Fruit fly (Drosophila melanogaster) whole organism, adult: ENCODE measurements around the gene Spn.
A peak's percentile ranks its signal among the peaks of the same experiment; 100 is the strongest.

Experiments
- CG1620 ChIP-seq: fragments of 200-800 bp; sonication (Bioruptor generic); optimal IDR thresholded peaks from 2 replicates; lab custom pipeline; 2016; ENCODE audit warnings: missing biosample characterization, missing genetic modification characterization
- CG33017 ChIP-seq: fragments of 200-800 bp; sonication (Bioruptor generic); optimal IDR thresholded peaks from 2 replicates; lab custom pipeline; 2018; ENCODE audit warnings: missing biosample characterization, mild to moderate bottlenecking, missing genetic modification characterization, moderate library complexity
- CG7101 ChIP-seq: fragments of 200-800 bp; sonication (Bioruptor generic); optimal IDR thresholded peaks from 2 replicates; lab custom pipeline; 2018; ENCODE audit warnings: missing biosample characterization, mild to moderate bottlenecking, missing genetic modification characterization, moderate library complexity
- Crg-1 ChIP-seq: fragments of 200-800 bp; sonication (Bioruptor generic); optimal IDR thresholded peaks from 2 replicates; lab custom pipeline; 2016; ENCODE audit warnings: missing biosample characterization, missing genetic modification characterization
- Mnt ChIP-seq: fragments of 200-800 bp; sonication (Bioruptor generic); optimal IDR thresholded peaks from 2 replicates; lab custom pipeline; 2016; ENCODE audit warnings: missing biosample characterization, mild to moderate bottlenecking, missing genetic modification characterization
- bab1 ChIP-seq: fragments of 200-800 bp; sonication (Bioruptor generic); optimal IDR thresholded peaks from 3 replicates; lab custom pipeline; 2019; ENCODE audit warnings: missing biosample characterization, mild to moderate bottlenecking, missing genetic modification characterization, moderate library complexity
- cic ChIP-seq: fragments of 200-800 bp; sonication (Bioruptor generic); optimal IDR thresholded peaks from 2 replicates; lab custom pipeline; 2017; ENCODE audit warnings: missing biosample characterization, mild to moderate bottlenecking, missing genetic modification characterization, moderate library complexity
- kay ChIP-seq: fragments of 200-800 bp; sonication (Bioruptor generic); peaks from one replicate; lab custom pipeline; 2016; ENCODE audit warnings: missing biosample characterization, missing genetic modification characterization, borderline replicate concordance
- pad ChIP-seq: fragments of 200-800 bp; sonication (Bioruptor generic); optimal IDR thresholded peaks from 3 replicates; lab custom pipeline; 2017; ENCODE audit warnings: missing biosample characterization, missing genetic modification characterization, mild to moderate bottlenecking, moderate library complexity, missing genetic modification reagents

dm6 chr3L:2536969-2537600 lies 17.0 kb downstream of the Spn start:
- TF ChIP-seq kay = peak; percentile 67
- peak; percentile 75 for TF ChIP-seq CG33017
- TF ChIP-seq bab1 = no peak
- peak; percentile 60 for TF ChIP-seq Mnt (GFP tag; lab: Kevin White, UChicago)
- peak; percentile 71 for TF ChIP-seq CG7101
- TF ChIP-seq cic (GFP tag; lab: Kevin White, UChicago) = peak; percentile 91
- peak; percentile 52 for TF ChIP-seq CG1620 (GFP tag; lab: Kevin White, UChicago)
- TF ChIP-seq pad (GFP tag; lab: Kevin White, UChicago) = peak; percentile 48
- peak; percentile 82 for TF ChIP-seq Crg-1 (GFP tag; lab: Kevin White, UChicago)
